Fruit fly (Drosophila melanogaster) Kc167 (cell line): ENCODE data around the gene neo.

Source experiments
- Myc ChIP-seq: fragments of >200 bp; optimal IDR thresholded peaks from 2 replicates; lab custom pipeline; 2017; ENCODE audit warnings: missing external identifiers
- h ChIP-seq: fragments of >200 bp; optimal IDR thresholded peaks from 3 replicates; lab custom pipeline; 2018; ENCODE audit warnings: missing external identifiers
- insv ChIP-seq: fragments of >200 bp; optimal IDR thresholded peaks from 3 replicates; lab custom pipeline; 2018; ENCODE audit warnings: missing external identifiers
- psq ChIP-seq: fragments of >200 bp; optimal IDR thresholded peaks from 2 replicates; lab custom pipeline; 2017; ENCODE audit warnings: missing external identifiers
- ttk ChIP-seq: sonication (Bioruptor generic); optimal IDR thresholded peaks from 2 replicates; lab custom pipeline; 2017; ENCODE audit warnings: missing external identifiers

dm6 chr3R:29818434-29819268, at the start of gene neo:
- TF ChIP-seq ttk (lab: Kevin White, UChicago) (no peak), h (no peak), psq (no peak), Myc (lab: Kevin White, UChicago) (no peak), insv (lab: Kevin White, UChicago) (no peak)
